Fruit fly (Drosophila melanogaster) whole organism, larva: ENCODE data around the gene CG32533.

ENCODE experiments used
- noc ChIP-seq: fragments of 200-800 bp; sonication (Bioruptor generic); optimal IDR thresholded peaks from 3 replicates; lab custom pipeline; 2019; ENCODE audit warnings: missing biosample characterization, mild to moderate bottlenecking, missing genetic modification characterization, moderate library complexity

The CG32533 gene

DNA sequence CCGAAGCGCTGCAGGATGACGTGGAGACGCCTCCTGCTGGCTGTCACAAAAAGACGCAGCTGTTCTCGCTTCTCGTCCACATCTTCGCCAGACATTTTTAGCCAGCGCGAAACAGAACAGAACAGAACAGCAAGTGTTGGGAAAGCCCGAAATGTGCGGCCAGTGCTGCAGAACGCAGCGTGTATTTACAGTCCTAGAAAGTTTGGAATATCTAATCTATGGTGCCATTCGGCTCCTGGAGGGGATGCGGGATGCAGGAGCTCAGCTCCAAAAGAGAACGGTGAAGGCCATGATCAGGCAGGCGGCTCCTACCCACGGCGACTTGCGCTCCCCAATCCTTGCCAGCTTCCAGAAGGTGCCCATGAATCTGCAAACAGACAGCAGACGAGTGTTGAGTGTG, 15.1 kb upstream of the CG32533 start, which contains the start of gene CG12204:
Gene CG12204 (minus strand): TSS at position 117 of the 400 bp plus-strand sequence.
- TF ChIP-seq noc (tag; lab: Kevin White, UChicago) = no peak

- no peak for TF ChIP-seq noc (tag; lab: Kevin White, UChicago)
These were observed 12.9 kb upstream of the CG32533 start, which contains the start of the genes pcm and ND-18 for dm6 chrX:19491984-19492584. Gene pcm, minus strand, starts transcription at chrX:19492011. Gene ND-18, plus strand, starts transcription at chrX:19492421.

- no peak for TF ChIP-seq noc (tag; lab: Kevin White, UChicago)
These were observed 5.8 kb upstream of the CG32533 start for dm6 chrX:19485057-19485456.

dm6 chrX:19480544-19481127, 1.4 kb upstream of the CG32533 start:
- TF ChIP-seq noc (tag; lab: Kevin White, UChicago) = no peak

dm6 chrX:19479869-19480326, 687 bp upstream of the CG32533 start, which contains the start of the genes Naa15-16 and mRpS14:
Gene Naa15-16, plus strand, starts transcription at chrX:19479984.
Gene mRpS14, minus strand, starts transcription at chrX:19480238.
- TF ChIP-seq noc (tag; lab: Kevin White, UChicago) = no peak

- no peak for TF ChIP-seq noc (tag; lab: Kevin White, UChicago)
These were observed 4.4 kb downstream of the CG32533 start, which contains the start of gene narya for dm6 chrX:19474763-19475162. Gene narya, plus strand, starts transcription at chrX:19475063.

- TF ChIP-seq noc (tag; lab: Kevin White, UChicago) = no peak
These were observed 17.6 kb downstream of the CG32533 start for dm6 chrX:19461630-19462029.

DNA sequence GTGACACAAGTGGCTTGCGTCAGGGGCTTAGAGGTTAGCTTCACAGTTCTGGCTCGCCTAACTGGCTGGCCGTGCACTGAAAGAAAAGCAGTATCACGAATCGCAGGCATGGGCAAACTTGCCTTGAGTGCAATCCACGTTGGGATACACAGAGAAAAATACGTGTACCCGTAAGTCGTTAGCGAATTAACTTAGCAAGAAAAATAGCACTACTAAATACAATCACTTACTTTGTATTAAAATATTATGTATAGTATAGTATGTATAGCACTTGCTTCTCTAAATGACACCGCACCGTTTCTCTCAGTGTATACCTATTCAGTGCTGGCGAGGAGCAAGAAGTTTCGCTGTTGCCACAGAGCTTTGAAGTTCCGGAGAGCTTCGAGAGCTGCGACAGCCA, 26.1 kb downstream of the CG32533 start:
- TF ChIP-seq noc (tag; lab: Kevin White, UChicago) = no peak

DNA sequence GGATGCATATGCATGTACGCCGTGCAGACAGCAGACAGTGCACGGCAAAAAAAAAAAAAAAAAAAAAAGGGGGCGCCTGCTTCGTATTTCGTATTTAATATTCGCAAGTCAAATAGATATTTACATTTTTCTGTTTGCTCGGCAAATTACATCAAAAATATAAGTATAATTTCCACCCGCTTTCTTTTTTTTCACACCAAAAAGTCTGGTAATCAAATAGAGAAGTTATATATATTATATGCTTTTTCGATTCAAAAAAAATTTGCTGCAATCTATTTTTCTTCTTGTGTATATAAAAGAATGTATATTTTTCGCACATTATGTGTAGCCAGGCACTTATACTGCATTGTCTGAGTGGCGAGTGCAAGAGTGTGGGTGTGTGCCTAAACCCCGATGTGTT, 30.9 kb downstream of the CG32533 start:
- TF ChIP-seq noc (tag; lab: Kevin White, UChicago) = no peak

dm6 chrX:19433766-19434165, 45.4 kb downstream of the CG32533 start:
- TF ChIP-seq noc (tag; lab: Kevin White, UChicago) = no peak

- TF ChIP-seq noc (tag; lab: Kevin White, UChicago) = no peak
These were observed 50.0 kb downstream of the CG32533 start for dm6 chrX:19429243-19429642.
